Fruit fly (Drosophila melanogaster): ENCODE results near the gene Osi15.

The Osi15 gene

DNA sequence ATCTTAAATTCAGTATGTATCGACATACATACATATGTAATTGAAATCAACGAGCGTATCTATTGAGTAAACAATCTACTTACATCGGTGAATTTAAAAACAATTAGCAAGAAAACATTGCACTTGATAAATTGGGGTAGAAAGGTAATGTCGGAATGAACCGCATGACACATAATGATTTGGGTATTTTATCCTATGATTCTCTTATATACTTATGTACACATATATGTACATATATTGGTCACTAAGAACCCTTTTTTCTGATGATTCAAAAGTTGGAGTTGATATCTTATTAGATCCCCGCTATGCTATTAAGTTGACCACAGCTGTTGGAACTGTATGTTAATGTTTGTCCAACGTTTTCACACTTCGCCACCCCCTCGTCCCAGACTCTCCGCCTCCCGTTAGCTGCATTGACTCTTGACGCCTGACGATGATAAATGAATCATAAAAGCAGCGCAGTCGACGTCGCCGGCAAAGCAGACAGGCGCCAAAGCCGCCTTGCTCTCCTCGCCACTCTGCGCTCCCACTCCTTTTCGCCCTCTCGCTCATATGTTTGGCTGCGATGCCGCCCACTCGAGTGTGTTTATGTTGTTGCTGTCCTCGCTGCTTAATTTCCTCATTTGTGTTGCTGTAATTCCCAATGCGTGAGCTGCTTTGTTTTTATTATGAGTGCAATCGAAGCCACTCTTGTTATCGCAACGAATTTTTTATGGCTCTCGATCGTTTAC is 51.5 kb downstream of the Osi15 start (continued):
- TF ChIP-seq wor (GFP tag; IDR thresholded peaks at IDR 0.05) (no peak), CG17829 (tag; optimal IDR thresholded peaks at IDR 0.05) (peak; percentile 29), tgo (GFP tag; IDR thresholded peaks at IDR 0.05) (no peak), HHEX (GFP tag; optimal IDR thresholded peaks at IDR 0.05) (peak; percentile 20), CG15269 (tag; optimal IDR thresholded peaks at IDR 0.05) (peak; percentile 44), CG18619 (GFP tag; optimal IDR thresholded peaks at IDR 0.05) (peak; percentile 41), run (tag; optimal IDR thresholded peaks at IDR 0.05) (peak; percentile 17), CG7839 (tag; optimal IDR thresholded peaks at IDR 0.05) (peak; percentile 60), MESR4 (GFP tag; optimal IDR thresholded peaks at IDR 0.05) (no peak), CG13424 (tag; optimal IDR thresholded peaks at IDR 0.05) (peak; percentile 57), CG2875 (GFP tag; optimal IDR thresholded peaks at IDR 0.05) (peak; percentile 26), CG18476 (GFP tag; optimal IDR thresholded peaks at IDR 0.05) (no peak), btn (GFP tag; optimal IDR thresholded peaks at IDR 0.05) (no peak), nau (GFP tag; optimal IDR thresholded peaks at IDR 0.05) (peak; percentile 33), NfI (GFP tag; optimal IDR thresholded peaks at IDR 0.05) (peak; percentile 12), gsb-n (tag; optimal IDR thresholded peaks at IDR 0.05) (peak; percentile 28), Adf1 (GFP tag; IDR thresholded peaks at IDR 0.05) (peak; percentile 83), PHDP (tag; optimal IDR thresholded peaks at IDR 0.05) (peak; percentile 26), Med (GFP tag) (peak; percentile 54), bcd (GFP tag; optimal IDR thresholded peaks at IDR 0.05) (peak; percentile 39), CG11696 (GFP tag; IDR thresholded peaks at IDR 0.05) (peak; percentile 68), CG1603 (tag; optimal IDR thresholded peaks at IDR 0.05) (peak; percentile 33), Sox100B (GFP tag; optimal IDR thresholded peaks at IDR 0.05) (peak; percentile 58), CG6689 (GFP tag; IDR thresholded peaks at IDR 0.05) (peak; percentile 39; the same call in 1 of the 2 replicates), Dref (GFP tag; IDR thresholded peaks at IDR 0.05) (no peak), CG31224 (GFP tag; IDR thresholded peaks at IDR 0.05) (peak; percentile 32; the same call in 1 of the 2 replicates), otp (GFP tag; IDR thresholded peaks at IDR 0.05) (0 out of 3 replicates have a peak, but pooled peaks have one; percentile 9), tll (GFP tag; optimal IDR thresholded peaks at IDR 0.05) (no peak), CG31441 (GFP tag; IDR thresholded peaks at IDR 0.05) (peak; percentile 29; the same call in 1 of the 2 replicates), Asciz (GFP tag; optimal IDR thresholded peaks at IDR 0.05) (peak; percentile 33), CG11504 (tag; optimal IDR thresholded peaks at IDR 0.05) (peak; percentile 72), stc (GFP tag; IDR thresholded peaks at IDR 0.05) (0 out of 2 replicates have a peak, but pooled peaks have one; percentile 10), lmd (GFP tag; IDR thresholded peaks at IDR 0.05) (0 out of 2 replicates have a peak, but pooled peaks have one; percentile 7), CG2678 (tag; optimal IDR thresholded peaks at IDR 0.05) (peak; percentile 65), Trl (optimal IDR thresholded peaks at IDR 0.05) (peak in 1 of 2 experiments; percentile 37), Trl (GFP tag; optimal IDR thresholded peaks at IDR 0.05) (no peak), slou (GFP tag; optimal IDR thresholded peaks at IDR 0.05) (no peak), CG17359 (tag; optimal IDR thresholded peaks at IDR 0.05) (peak; percentile 48), BtbVII (GFP tag; optimal IDR thresholded peaks at IDR 0.05) (no peak), CG7556 (GFP tag; optimal IDR thresholded peaks at IDR 0.05) (peak; percentile 21), Ssrp (tag; optimal IDR thresholded peaks at IDR 0.05) (peak; percentile 33), ewg (GFP tag; optimal IDR thresholded peaks at IDR 0.05) (peak; percentile 18), CG14441 (GFP tag; IDR thresholded peaks at IDR 0.05) (no peak), nerfin-1 (tag; optimal IDR thresholded peaks at IDR 0.05) (peak; percentile 35), Hsf (GFP tag; optimal IDR thresholded peaks at IDR 0.05) (peak; percentile 4), Scr (GFP tag; IDR thresholded peaks at IDR 0.05; ENCODE audit: partially characterized antibody) (no peak), ci (GFP tag; IDR thresholded peaks at IDR 0.05) (peak; percentile 40; the same call in 2 of the 3 replicates), sr (GFP tag; IDR thresholded peaks at IDR 0.05) (peak; percentile 95)
